Worm (Caenorhabditis elegans): ENCODE results near the gene B0034.7.
A peak's percentile ranks its signal among the peaks of the same experiment; 100 is the strongest.

B0034.7 gene

ce11 chrII:5930095-5930653 lies 31.2 kb upstream of the B0034.7 start:
- TF ChIP-seq ets-5 (GFP tag; IDR thresholded peaks at IDR 0.05) (no peak), jun-1 (tag; optimal IDR thresholded peaks at IDR 0.05) (peak; percentile 18), lin-35 (GFP tag; optimal IDR thresholded peaks at IDR 0.05) (peak in 1 of 2 experiments; percentile 28), hpl-2 (GFP tag; optimal IDR thresholded peaks at IDR 0.05) (no peak), unc-30 (tag; optimal IDR thresholded peaks at IDR 0.05) (no peak), C16A3.4 (tag; optimal IDR thresholded peaks at IDR 0.05) (no peak), lin-14 (GFP tag; optimal IDR thresholded peaks at IDR 0.05) (peak; percentile 42), elt-2 (tag; optimal IDR thresholded peaks at IDR 0.05) (peak; percentile 61)

- TF ChIP-seq lin-35 (GFP tag; optimal IDR thresholded peaks at IDR 0.05) (peak in 1 of 2 experiments; percentile 62), pqm-1 (tag; optimal IDR thresholded peaks at IDR 0.05) (no peak), nhr-77 (tag; optimal IDR thresholded peaks at IDR 0.05) (peak; percentile 47), C16A3.4 (tag; optimal IDR thresholded peaks at IDR 0.05) (peak; percentile 37), elt-3 (tag; optimal IDR thresholded peaks at IDR 0.05) (peak in 2 of 6 experiments; percentile 12 to 53), ama-1 (optimal IDR thresholded peaks at IDR 0.05) (peak; percentile 3), nhr-71 (tag; optimal IDR thresholded peaks at IDR 0.05) (peak; percentile 25), dpl-1 (GFP tag; optimal IDR thresholded peaks at IDR 0.05) (peak in 1 of 3 experiments; percentile 1), swsn-7 (tag; optimal IDR thresholded peaks at IDR 0.05) (no peak), isw-1 (GFP tag; IDR thresholded peaks at IDR 0.05) (no peak), snu-23 (GFP tag; optimal IDR thresholded peaks at IDR 0.05) (peak; percentile 36), skn-1 (tag; optimal IDR thresholded peaks at IDR 0.05) (peak; percentile 9), nhr-90 (tag; optimal IDR thresholded peaks at IDR 0.05; ENCODE audit: poor library complexity) (peak; percentile 14), mdl-1 (tag; optimal IDR thresholded peaks at IDR 0.05) (peak in 1 of 2 experiments; percentile 28), unc-86 (tag; optimal IDR thresholded peaks at IDR 0.05) (no peak), nhr-20 (tag; optimal IDR thresholded peaks at IDR 0.05) (peak; percentile 18), lsy-2 (tag; optimal IDR thresholded peaks at IDR 0.05) (peak in 1 of 2 experiments; percentile 40), jun-1 (tag; optimal IDR thresholded peaks at IDR 0.05) (peak; percentile 19), tbx-2 (tag; optimal IDR thresholded peaks at IDR 0.05) (peak; percentile 25), blmp-1 (tag; optimal IDR thresholded peaks at IDR 0.05) (peak; percentile 54), lin-14 (GFP tag; optimal IDR thresholded peaks at IDR 0.05) (peak; percentile 76), nhr-85 (tag) (peak; percentile 80), efl-1 (optimal IDR thresholded peaks at IDR 0.05) (peak in 1 of 2 experiments; percentile 15), efl-1 (GFP tag; optimal IDR thresholded peaks at IDR 0.05 in 1 of 2) (no peak), fkh-10 (GFP tag; optimal IDR thresholded peaks at IDR 0.05) (no peak)
Observed at ce11 chrII:5931109-5931508, 30.3 kb upstream of the B0034.7 start.

ce11 chrII:5931904-5932764 lies 29.3 kb upstream of the B0034.7 start:
- no peak for TF ChIP-seq tlp-1 (tag; optimal IDR thresholded peaks at IDR 0.05)
- no peak for TF ChIP-seq C34B4.2 (tag; optimal IDR thresholded peaks at IDR 0.05)
- no peak for TF ChIP-seq C04F5.9 (tag; optimal IDR thresholded peaks at IDR 0.05)
- TF ChIP-seq nhr-77 (tag; optimal IDR thresholded peaks at IDR 0.05) = no peak
- TF ChIP-seq vab-15 (tag; optimal IDR thresholded peaks at IDR 0.05) = no peak
- TF ChIP-seq lin-14 (GFP tag; optimal IDR thresholded peaks at IDR 0.05) = peak; percentile 81
- TF ChIP-seq mef-2 (tag; optimal IDR thresholded peaks at IDR 0.05) = no peak
- TF ChIP-seq Y116A8C.19 (tag; optimal IDR thresholded peaks at IDR 0.05; ENCODE audit: borderline replicate concordance) = no peak
- TF ChIP-seq nhr-12 (tag; optimal IDR thresholded peaks at IDR 0.05) = no peak
- TF ChIP-seq nhr-84 (tag; optimal IDR thresholded peaks at IDR 0.05) = no peak
- peak; percentile 54 for TF ChIP-seq unc-130 (tag; optimal IDR thresholded peaks at IDR 0.05)
- TF ChIP-seq nhr-85 (tag) = peak; percentile 74
- no peak for TF ChIP-seq irx-1 (tag; optimal IDR thresholded peaks at IDR 0.05)
- peak; percentile 35 for TF ChIP-seq C16A3.4 (tag; optimal IDR thresholded peaks at IDR 0.05)
- TF ChIP-seq mep-1 (tag; optimal IDR thresholded peaks at IDR 0.05) = peak; percentile 9
- peak; percentile 60 for TF ChIP-seq elt-2 (tag; optimal IDR thresholded peaks at IDR 0.05)
- TF ChIP-seq lin-39 (tag; optimal IDR thresholded peaks at IDR 0.05) = peak; percentile 77
- peak; percentile 29 for TF ChIP-seq nhr-47 (tag; optimal IDR thresholded peaks at IDR 0.05)
- TF ChIP-seq elt-3 (tag; optimal IDR thresholded peaks at IDR 0.05) = peak in 1 of 6 experiments; percentile 48
- TF ChIP-seq nhr-19 (GFP tag; conservative IDR thresholded peaks at IDR 0.05) = peak; percentile 65
- TF ChIP-seq nhr-71 (tag; optimal IDR thresholded peaks at IDR 0.05) = peak; percentile 84
- peak; percentile 76 for TF ChIP-seq rnt-1 (tag; optimal IDR thresholded peaks at IDR 0.05)
- TF ChIP-seq sox-4 (tag; optimal IDR thresholded peaks at IDR 0.05) = no peak
- peak; percentile 26 for TF ChIP-seq tbx-2 (tag; optimal IDR thresholded peaks at IDR 0.05)
- TF ChIP-seq zag-1 (tag; optimal IDR thresholded peaks at IDR 0.05) = no peak
- TF ChIP-seq lin-35 (GFP tag; optimal IDR thresholded peaks at IDR 0.05) = peak in 1 of 2 experiments; percentile 16
- no peak for TF ChIP-seq nhr-28 (tag; optimal IDR thresholded peaks at IDR 0.05)
- TF ChIP-seq mdl-1 (tag; optimal IDR thresholded peaks at IDR 0.05) = peak in 1 of 2 experiments; percentile 34
